Worm (Caenorhabditis elegans) whole organism, dauer: Measurements from ENCODE around the gene C45G9.12.

Source experiments
- unc-62 ChIP-seq: sonication (generic microtip); optimal IDR thresholded peaks from 2 replicates; lab custom pipeline; 2017; ENCODE audit warnings: missing biosample characterization, missing genetic modification reagents, missing genetic modification characterization

C45G9.12 gene

DNA sequence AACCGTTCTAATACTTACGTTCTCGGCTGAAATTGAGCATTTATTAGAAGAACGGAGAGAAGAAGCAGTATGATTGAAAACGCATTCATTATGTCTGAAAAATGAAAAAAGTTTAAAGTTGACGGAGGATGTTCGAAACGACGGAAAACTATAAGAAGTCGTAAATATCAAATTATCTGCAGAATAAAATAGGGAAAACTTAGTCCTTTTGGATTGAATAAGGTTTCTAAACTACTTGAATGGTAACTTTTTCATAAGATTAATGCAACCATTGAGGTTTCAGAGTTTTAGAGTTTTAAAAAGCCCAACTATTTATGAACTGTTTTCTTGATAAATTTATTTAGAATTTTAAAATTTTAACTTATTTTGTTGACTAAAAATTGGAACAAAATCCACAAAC is at the start of gene C45G9.12:
TSS of gene C45G9.12 (minus strand) at position 101 of the 400 bp plus-strand sequence.
- no peak for TF ChIP-seq unc-62

DNA sequence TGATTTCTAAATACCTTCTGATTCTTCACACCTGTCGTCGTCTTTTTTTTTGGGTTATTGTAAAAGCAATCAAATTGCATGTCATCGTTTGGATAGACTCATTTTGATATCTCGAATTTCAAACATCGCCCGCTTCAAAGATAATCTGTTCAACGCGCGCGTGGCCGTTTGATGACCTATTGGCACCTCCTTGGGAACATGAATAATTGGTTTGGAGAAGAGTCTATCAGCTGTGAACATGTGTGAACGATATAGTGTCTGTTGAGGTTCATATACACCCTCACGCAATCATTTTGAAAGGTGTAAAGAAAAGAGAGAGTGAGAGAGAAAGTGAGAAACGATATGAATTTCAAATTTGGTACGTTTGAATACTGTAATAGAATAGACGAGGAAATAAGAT is 49.2 kb upstream of the C45G9.12 start:
- TF ChIP-seq unc-62: no peak

DNA sequence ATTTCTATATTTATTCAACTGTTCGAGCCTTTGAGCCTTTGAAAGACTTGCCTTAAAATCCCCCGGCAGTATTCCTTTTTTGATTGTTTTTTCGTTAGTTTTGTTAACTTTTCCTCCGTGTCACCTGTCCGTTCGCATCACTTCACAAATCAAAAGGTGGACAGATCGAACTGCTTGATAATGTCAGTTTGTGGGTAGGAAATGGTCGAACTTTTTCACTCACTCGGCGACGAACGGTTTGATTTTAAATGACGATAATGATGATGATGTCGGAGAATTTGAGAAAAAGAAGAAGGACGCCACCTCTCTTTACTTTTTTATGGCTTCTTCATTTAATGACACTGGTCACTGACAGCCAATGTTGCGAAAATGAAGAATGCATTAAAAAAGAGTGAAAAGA is 47.7 kb upstream of the C45G9.12 start:
- no peak for TF ChIP-seq unc-62

DNA sequence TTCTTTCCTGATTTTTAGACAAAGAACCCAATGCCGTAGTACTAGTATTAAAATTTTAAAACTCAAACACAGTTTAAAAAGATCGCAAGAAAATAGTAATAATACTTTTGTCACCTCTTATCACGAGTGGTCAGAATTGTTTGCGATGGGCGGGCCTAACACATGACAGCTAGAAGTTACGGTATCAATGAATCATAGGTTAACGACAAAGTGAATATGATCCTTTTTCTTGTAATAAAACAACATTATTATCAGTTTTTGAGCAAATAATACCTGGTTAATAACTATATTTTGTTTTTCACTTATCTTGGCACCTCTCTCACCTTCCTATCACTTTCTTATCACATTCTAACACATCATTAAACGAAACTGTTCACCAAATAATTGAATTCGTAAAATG is 41.6 kb upstream of the C45G9.12 start:
- TF ChIP-seq unc-62: no peak

DNA sequence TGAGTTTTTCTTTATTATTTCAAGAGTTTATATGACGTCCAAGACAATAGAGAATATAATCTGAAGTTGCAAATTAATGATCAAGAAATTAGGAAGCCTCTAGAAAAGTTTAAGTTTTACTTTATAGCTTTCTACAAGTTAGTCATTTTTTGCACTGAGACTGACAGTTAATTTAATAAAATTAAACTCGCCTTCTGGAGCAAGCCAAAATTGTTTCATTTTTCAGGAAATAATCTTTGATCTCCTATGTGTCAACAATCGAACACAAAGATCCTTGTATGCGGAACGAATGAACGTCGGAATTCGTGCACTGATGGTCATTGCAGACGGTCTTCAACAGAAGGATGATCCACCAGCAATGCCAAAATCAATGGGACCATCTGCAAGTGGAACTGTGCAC is 41.0 kb upstream of the C45G9.12 start:
- TF ChIP-seq unc-62: no peak

DNA sequence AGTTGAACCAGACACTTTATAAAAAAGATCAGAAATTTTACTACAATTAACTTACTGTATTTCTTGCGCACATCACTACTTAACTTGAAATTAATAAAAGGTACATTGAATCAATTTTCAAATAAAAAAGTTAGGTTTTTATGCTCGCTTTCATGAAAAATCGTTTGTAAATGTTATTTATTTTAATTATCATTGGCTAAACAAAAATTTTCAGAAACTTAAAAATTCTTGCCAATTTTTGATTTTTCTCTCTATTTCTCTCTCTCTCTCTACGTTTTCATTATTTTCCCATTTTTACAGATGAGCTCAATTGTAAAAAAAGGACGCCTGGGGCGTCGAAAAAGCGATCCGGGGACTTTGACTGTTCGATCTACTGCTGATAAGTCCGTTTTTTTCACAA is 38.0 kb upstream of the C45G9.12 start, which contains the start of gene sax-2:
TSS of gene sax-2 (plus strand) at position 301 of the 400 bp plus-strand sequence.
- no peak for TF ChIP-seq unc-62

DNA sequence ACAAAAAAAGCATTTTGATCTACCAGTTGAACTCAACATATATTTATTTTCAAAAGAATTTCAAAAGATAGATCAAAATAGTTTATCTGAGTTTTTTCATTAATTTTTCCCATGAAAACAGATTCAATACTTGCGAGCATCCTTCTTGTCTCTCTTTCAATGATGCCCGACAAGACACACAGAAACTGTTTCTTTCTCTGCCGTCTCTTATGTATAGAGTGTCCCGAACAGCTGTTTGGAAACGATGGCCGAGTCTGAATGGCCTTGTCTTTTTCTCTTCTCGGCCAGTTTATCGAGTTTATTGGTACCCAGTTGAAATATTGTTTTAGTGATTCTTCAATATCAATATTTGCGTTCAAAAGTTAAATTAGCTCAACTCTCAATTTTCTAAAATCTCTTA is 37.3 kb upstream of the C45G9.12 start:
- no peak for TF ChIP-seq unc-62

DNA sequence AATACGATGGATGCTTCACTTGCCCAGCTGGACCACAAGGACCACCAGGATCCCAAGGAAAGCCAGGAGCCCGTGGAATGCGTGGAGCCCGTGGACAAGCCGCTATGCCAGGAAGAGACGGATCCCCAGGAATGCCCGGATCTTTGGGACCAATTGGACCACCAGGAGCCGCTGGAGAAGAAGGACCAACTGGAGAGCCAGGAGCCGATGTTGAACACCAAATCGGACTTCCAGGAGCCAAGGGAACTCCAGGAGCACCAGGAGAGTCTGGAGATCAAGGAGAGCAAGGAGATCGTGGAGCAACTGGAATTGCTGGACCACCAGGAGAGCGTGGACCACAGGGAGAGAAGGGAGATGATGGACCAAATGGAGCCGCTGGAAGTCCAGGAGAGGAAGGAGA is 36.5 kb upstream of the C45G9.12 start:
- no peak for TF ChIP-seq unc-62

DNA sequence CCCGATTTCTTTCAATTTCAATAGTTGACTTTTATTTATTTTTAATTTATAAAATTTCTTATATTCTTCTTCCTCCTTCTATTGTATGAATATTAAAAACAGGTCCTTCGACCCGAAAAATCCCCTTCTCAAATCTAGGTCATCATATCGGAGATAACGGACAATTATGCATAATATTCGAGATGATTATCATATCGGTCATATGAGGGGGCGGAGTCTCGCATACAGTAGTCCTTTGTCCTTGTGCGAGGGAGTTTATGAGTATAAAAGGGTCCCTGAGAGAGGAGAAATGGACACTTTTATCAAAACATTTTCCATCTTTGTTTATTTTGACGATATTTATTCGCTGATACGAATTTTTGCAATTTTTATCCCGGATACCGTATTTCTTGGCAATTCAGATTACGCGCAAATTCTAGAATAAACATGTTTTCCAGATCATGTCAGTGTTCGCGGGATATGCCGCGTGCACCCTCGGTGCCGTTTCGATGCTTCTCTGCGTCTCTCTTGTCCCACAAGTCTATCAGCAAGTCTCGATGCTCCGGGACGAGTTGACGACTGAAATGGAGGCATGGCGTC is 35.6 kb upstream of the C45G9.12 start, which contains the start of gene dpy-17:
TSS of gene dpy-17 (plus strand) at position 438 of the 579 bp plus-strand sequence.
- no peak for TF ChIP-seq unc-62

DNA sequence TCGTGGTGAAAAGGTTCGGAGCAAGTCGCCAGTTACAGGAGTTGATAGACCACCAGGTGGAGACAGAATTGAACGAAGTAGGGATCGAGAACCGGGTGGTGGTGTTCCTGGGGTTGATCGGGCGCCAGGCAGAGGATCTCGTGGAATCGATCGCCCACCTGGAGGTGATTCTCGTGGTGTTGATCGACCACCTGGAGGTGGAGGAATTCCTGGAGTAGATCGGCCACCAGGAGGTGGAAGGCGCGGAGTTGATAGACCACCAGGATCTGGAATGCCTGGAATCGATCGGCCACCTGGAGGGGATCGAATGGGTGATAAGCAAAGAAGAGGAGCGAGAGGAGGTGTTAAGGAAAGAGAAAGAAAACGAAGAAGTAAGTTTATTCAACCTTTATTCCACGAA is 34.1 kb upstream of the C45G9.12 start:
- no peak for TF ChIP-seq unc-62

DNA sequence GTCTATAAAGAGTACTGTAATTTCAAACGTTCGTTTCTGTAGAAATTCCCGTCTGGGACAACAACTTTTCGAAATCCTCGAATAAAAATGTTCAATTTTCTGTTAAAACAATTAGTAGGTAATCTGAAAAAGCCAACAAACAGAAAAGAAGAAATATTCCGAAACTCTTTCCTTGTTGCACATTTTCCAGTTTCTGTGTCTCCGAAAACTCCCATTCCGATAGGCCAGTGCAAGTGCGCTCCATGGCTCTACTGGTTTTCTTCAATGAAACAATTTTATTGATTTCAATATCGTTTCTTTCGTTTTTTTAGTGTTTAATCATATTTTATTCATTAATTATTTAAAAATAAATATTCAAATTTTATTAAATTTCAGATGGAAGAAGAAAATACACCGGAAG is 31.2 kb upstream of the C45G9.12 start, which contains the start of gene F54D8.6:
TSS of gene F54D8.6 (plus strand) at position 370 of the 400 bp plus-strand sequence.
- TF ChIP-seq unc-62: no peak

DNA sequence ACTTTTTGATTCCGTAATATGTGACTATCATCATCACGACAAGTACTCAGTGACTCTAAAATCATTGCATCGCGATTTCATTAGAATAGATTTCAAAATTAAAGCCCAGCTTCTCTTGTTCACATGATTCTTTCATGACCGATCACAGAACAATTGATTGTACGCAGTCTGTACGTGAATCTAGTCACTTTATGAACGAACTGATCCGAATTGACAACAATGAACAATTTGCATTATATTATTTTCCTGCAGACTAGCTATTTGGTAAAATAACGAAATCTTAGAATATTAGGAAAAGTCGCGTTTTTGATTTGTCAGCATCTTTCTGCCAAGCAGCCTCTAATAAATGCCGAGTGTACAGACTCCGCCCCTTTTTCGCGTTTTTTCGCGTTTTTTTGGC is 28.1 kb upstream of the C45G9.12 start:
- no peak for TF ChIP-seq unc-62

DNA sequence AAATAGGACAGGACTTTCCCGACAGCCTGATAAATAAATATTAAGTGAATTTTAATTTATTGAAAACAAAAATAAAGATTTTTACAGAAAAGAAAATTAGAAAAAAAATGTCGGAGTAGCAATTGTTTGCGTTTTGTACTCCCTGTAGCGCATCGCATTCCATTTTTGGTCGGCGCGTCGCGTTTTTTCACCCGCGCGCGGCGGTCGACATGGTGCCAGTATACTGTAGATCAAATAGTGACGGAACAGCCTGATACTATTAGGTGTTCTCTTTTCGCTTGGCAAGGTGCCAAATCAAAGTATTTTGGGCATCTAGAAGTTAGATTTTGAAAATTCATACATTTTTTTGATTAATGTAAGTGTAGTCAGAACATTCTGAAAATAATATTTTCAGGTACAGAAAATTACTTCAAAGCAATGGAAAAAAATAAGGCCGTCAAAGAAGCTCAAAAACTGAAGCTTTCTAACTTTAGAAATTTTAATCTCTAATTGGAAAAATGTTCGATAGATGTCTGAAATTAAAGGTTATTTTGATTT is 27.4 kb upstream of the C45G9.12 start:
- no peak for TF ChIP-seq unc-62

DNA sequence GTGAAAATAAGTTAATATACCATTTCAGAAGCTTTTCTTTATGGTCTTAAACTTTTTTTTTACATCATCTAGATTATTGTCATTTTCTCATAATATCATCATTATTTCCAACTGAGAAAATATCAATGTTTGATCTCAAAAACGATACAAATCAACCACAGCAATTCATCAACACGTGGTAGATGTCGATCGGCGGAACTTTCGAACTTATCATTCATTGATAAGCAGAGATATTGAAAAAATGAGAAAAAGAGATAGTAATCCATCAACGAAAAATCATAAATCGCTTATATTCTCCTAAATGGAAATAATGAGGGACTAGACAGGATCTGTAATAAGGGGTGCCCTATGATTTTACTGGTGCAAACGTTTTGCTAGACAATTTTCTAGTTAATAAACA is 25.3 kb upstream of the C45G9.12 start:
- TF ChIP-seq unc-62: no peak

DNA sequence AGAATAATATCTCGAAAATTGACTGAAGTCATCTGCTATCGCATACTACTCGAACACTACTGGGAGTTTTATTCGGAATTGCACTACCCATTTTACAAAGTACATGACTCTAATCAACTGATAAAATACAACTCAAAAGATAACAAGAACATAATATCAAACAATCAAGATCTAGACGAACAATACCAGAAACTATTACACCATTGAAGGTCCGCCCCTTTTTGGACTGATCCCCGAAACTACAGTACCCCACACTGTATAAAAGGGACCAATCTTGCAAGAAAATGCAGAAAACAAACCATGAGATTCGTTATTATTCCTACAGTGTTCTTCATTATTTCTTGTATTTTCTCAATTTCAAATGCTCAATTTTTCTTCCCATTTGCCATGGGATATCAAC is 23.1 kb upstream of the C45G9.12 start, which contains the start of gene F54D8.10:
TSS of gene F54D8.10 (plus strand) at position 301 of the 400 bp plus-strand sequence.
- no peak for TF ChIP-seq unc-62

DNA sequence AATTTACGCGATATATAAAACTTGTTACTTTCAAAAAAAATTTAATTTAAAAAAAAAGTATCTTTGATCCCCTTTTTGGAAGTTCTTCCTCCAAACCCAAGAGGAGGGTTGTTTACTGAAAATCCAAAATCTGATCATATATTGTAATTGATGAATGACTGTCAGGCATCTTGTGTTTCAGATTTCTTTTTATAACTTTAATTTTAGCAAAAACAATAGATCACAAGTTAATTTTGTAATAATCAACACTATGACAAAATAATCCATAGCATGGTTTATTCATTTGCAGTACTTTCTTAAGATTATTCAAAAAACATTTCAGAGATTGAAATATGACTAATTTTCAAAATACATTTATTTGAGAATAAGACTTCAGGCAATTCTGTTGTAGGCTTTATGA is 20.9 kb upstream of the C45G9.12 start:
- TF ChIP-seq unc-62: no peak

DNA sequence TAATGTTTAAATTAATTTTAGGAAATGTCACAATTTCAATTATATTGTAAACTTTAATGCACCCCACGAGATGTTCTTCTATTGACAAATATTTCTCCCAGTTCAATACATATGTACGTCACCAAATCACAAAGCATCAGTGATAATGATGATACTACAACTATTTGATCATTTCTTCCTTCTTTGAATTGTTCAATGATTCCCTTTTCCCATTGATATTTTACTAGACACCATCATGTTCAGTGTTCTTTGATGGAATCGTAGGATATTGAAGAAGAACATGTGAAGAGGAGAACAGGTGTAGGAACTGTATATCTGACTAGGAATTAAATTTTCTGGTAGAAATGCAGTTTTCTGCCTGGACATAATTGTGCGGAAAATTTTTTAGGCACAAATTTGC is 18.1 kb upstream of the C45G9.12 start:
- TF ChIP-seq unc-62: no peak

DNA sequence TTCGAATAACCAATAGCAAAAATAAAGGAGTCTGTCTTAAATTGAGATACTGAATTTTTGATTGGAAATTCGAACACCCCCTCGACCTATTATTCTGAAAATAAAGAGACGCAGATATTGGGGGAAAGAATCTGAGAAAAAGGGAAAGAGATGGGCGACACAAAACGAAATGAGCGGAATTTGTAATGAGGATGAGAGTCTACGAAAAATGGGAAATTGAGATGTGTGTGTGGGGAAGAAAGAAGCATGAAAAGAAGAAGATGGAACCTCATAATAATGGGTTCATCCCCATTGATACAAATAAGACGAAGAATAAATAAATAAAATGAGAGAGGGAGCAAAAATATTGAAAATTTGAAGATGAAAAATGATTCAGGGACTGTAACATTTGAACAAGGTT is 14.1 kb upstream of the C45G9.12 start, which contains the start of gene cah-1:
TSS of gene cah-1 (minus strand) at position 101 of the 400 bp plus-strand sequence.
- no peak for TF ChIP-seq unc-62

DNA sequence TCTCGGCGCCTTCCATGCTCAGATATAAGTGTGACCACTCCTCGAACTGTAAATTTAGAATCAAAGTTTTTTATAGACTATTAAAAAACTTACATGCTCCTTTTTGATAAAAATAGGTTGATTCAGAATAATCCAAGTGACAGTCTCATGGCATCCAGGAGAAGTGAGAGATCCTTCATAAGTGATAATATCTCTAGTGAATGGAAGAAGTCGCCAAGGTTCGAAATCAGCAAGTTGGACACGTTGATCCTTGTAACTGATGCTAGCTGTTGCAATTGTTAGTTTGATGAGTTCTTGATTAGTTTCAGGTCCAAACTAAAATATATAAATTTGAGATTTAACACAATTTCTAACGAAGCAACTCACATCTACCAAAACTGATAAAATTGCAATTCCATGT is 11.9 kb upstream of the C45G9.12 start:
- TF ChIP-seq unc-62: no peak
